Fruit fly (Drosophila melanogaster) whole organism, embryonic: Measurements from ENCODE around the gene ara.

ENCODE experiments used
- Abd-B ChIP-seq: fragments of 200-800 bp; sonication (Bioruptor generic); optimal IDR thresholded peaks from 2 replicates; lab custom pipeline; 2018; ENCODE audit warnings: missing biosample characterization, mild to moderate bottlenecking, missing genetic modification characterization, moderate library complexity
- CG11723 ChIP-seq: fragments of 200-800 bp; sonication (Bioruptor generic); optimal IDR thresholded peaks from 2 replicates; lab custom pipeline; 2017; ENCODE audit warnings: missing biosample characterization, mild to moderate bottlenecking, missing genetic modification characterization
- CG12299 ChIP-seq: fragments of 200-800 bp; sonication (Bioruptor generic); optimal IDR thresholded peaks from 2 replicates; lab custom pipeline; 2018; ENCODE audit warnings: missing biosample characterization, mild to moderate bottlenecking, missing genetic modification characterization
- CG12659 ChIP-seq: fragments of 200-800 bp; sonication (Bioruptor generic); optimal IDR thresholded peaks from 3 replicates; lab custom pipeline; 2017; ENCODE audit warnings: mild to moderate bottlenecking, missing biosample characterization, missing genetic modification reagents, missing genetic modification characterization
- CG13296 ChIP-seq: fragments of 200-800 bp; sonication (Bioruptor generic); optimal IDR thresholded peaks from 3 replicates; lab custom pipeline; 2018; ENCODE audit warnings: missing biosample characterization, mild to moderate bottlenecking, missing genetic modification characterization
- CG13624 ChIP-seq: fragments of 200-800 bp; sonication (Bioruptor generic); optimal IDR thresholded peaks from 2 replicates; lab custom pipeline; 2016; ENCODE audit warnings: missing biosample characterization, missing genetic modification characterization
- CG16779 ChIP-seq: fragments of 200-800 bp; sonication (Bioruptor generic); IDR thresholded peaks from 2 replicates; pipeline ENCODE4 v1.3.6; 2022; ENCODE audit warnings: missing biosample characterization, missing genetic modification characterization
- CG17829 ChIP-seq: fragments of 200-800 bp; optimal IDR thresholded peaks from 2 replicates; lab custom pipeline; 2019; ENCODE audit warnings: missing biosample characterization, mild to moderate bottlenecking, missing genetic modification characterization, moderate library complexity
- CG3163 ChIP-seq: fragments of 200-800 bp; sonication (Bioruptor generic); optimal IDR thresholded peaks from 3 replicates; lab custom pipeline; 2016; ENCODE audit warnings: missing biosample characterization, missing genetic modification characterization
- CG42726 ChIP-seq: fragments of 200-800 bp; sonication (Bioruptor generic); IDR thresholded peaks from 2 replicates; pipeline ENCODE4 v1.3.6; 2022; ENCODE audit warnings: missing biosample characterization, missing genetic modification characterization; ENCODE audit not compliant: partially characterized antibody
- CG43689 ChIP-seq: fragments of 200-800 bp; sonication (Bioruptor generic); IDR thresholded peaks from 2 replicates; pipeline ENCODE4 v1.3.6; 2022; ENCODE audit warnings: missing biosample characterization, missing genetic modification characterization
- CG4707 ChIP-seq: fragments of 200-800 bp; sonication (Bioruptor generic); optimal IDR thresholded peaks from 2 replicates; lab custom pipeline; 2018; ENCODE audit warnings: missing biosample characterization, mild to moderate bottlenecking, missing genetic modification characterization, moderate library complexity
- CG4730 ChIP-seq: fragments of 200-800 bp; sonication (Bioruptor generic); IDR thresholded peaks from 2 replicates; pipeline ENCODE4 v1.3.6; 2022; ENCODE audit warnings: missing biosample characterization, missing genetic modification characterization
- CG6683 ChIP-seq: fragments of 200-800 bp; sonication (Bioruptor generic); optimal IDR thresholded peaks from 2 replicates; lab custom pipeline; 2017; ENCODE audit warnings: missing biosample characterization, mild to moderate bottlenecking, missing genetic modification characterization, missing genetic modification reagents
- CG8944 ChIP-seq: fragments of 200-800 bp; sonication (Bioruptor generic); optimal IDR thresholded peaks from 3 replicates; lab custom pipeline; 2016; ENCODE audit warnings: missing biosample characterization, missing genetic modification characterization
- Dref ChIP-seq: fragments of 200-800 bp; sonication (Bioruptor generic); IDR thresholded peaks from 2 replicates; pipeline ENCODE4 v1.3.6; 2022; ENCODE audit warnings: missing biosample characterization, missing genetic modification characterization
- Drgx ChIP-seq: fragments of 200-800 bp; sonication (Bioruptor generic); IDR thresholded peaks from 2 replicates; pipeline ENCODE4 v1.3.6; 2022; ENCODE audit warnings: missing biosample characterization, missing genetic modification characterization
- H15 ChIP-seq: fragments of 200-800 bp; sonication (Bioruptor generic); IDR thresholded peaks from 3 replicates; pipeline ENCODE4 v1.3.6; 2022; ENCODE audit warnings: missing biosample characterization, missing genetic modification characterization
- Mrtf ChIP-seq: fragments of 200-800 bp; sonication (Bioruptor generic); IDR thresholded peaks from 3 replicates; pipeline ENCODE4 v1.3.6; 2022; ENCODE audit warnings: missing biosample characterization, missing genetic modification characterization
- Pdp1 ChIP-seq, 2 experiments: fragments of 200-800 bp; sonication (Bioruptor generic); optimal IDR thresholded peaks; 3 replicates each; lab custom pipeline; 2016; ENCODE audit warnings: missing biosample characterization in 2 of 2, missing genetic modification characterization in 2 of 2, mild to moderate bottlenecking in 1 of 2, moderate library complexity in 1 of 2
- Ravus ChIP-seq: fragments of 200-800 bp; sonication (Bioruptor generic); IDR thresholded peaks from 2 replicates; pipeline ENCODE4 v1.3.6; 2022; ENCODE audit warnings: missing biosample characterization, missing genetic modification characterization
- Sry-β ChIP-seq: fragments of 200-800 bp; sonication (Bioruptor generic); optimal IDR thresholded peaks from 2 replicates; lab custom pipeline; 2018; ENCODE audit warnings: missing biosample characterization, mild to moderate bottlenecking, missing genetic modification characterization, moderate library complexity
- Usf ChIP-seq: fragments of 200-800 bp; sonication (Bioruptor generic); optimal IDR thresholded peaks from 2 replicates; lab custom pipeline; 2017; ENCODE audit warnings: missing genotype, missing biosample characterization, missing genetic modification characterization
- amos ChIP-seq: fragments of 200-800 bp; sonication (Bioruptor generic); IDR thresholded peaks from 2 replicates; pipeline ENCODE4 v1.3.6; 2022; ENCODE audit warnings: missing biosample characterization, missing genetic modification characterization; ENCODE audit not compliant: partially characterized antibody
- az2 ChIP-seq: fragments of 200-800 bp; sonication (Bioruptor generic); optimal IDR thresholded peaks from 3 replicates; lab custom pipeline; 2016; ENCODE audit warnings: missing biosample characterization, missing genetic modification characterization
- bcd ChIP-seq: fragments of 200-800 bp; sonication (Bioruptor generic); optimal IDR thresholded peaks from 2 replicates; lab custom pipeline; 2017; ENCODE audit warnings: missing biosample characterization, mild to moderate bottlenecking, missing genetic modification characterization
- btn ChIP-seq: fragments of 200-800 bp; sonication (Bioruptor generic); optimal IDR thresholded peaks from 2 replicates; lab custom pipeline; 2016; ENCODE audit warnings: missing biosample characterization, missing genetic modification characterization
- caup ChIP-seq: fragments of 200-800 bp; sonication (Bioruptor generic); optimal IDR thresholded peaks from 3 replicates; lab custom pipeline; 2017; ENCODE audit warnings: missing biosample characterization, mild to moderate bottlenecking, missing genetic modification characterization, moderate library complexity; ENCODE audit not compliant: severe bottlenecking
- exex ChIP-seq: fragments of 200-800 bp; sonication (Bioruptor generic); optimal IDR thresholded peaks from 4 replicates; lab custom pipeline; 2018; ENCODE audit warnings: missing biosample characterization, mild to moderate bottlenecking, missing genetic modification characterization, moderate library complexity
- eyg ChIP-seq: fragments of 200-800 bp; sonication (Bioruptor generic); optimal IDR thresholded peaks from 3 replicates; lab custom pipeline; 2016; ENCODE audit warnings: missing biosample characterization, missing genetic modification characterization
- kah ChIP-seq: fragments of 200-800 bp; sonication (Bioruptor generic); optimal IDR thresholded peaks from 2 replicates; lab custom pipeline; 2018; ENCODE audit warnings: missing biosample characterization, mild to moderate bottlenecking, missing genetic modification characterization
- lbe ChIP-seq: fragments of 200-800 bp; sonication (Bioruptor generic); optimal IDR thresholded peaks from 2 replicates; lab custom pipeline; 2016; ENCODE audit warnings: missing biosample characterization, mild to moderate bottlenecking, missing genetic modification characterization
- nerfin-2 ChIP-seq: fragments of 200-800 bp; sonication (Bioruptor generic); IDR thresholded peaks from 2 replicates; pipeline ENCODE4 v1.3.6; 2022; ENCODE audit warnings: missing biosample characterization, missing genetic modification characterization; ENCODE audit not compliant: partially characterized antibody
- pros ChIP-seq: fragments of 200-800 bp; sonication (Bioruptor generic); optimal IDR thresholded peaks from 3 replicates; lab custom pipeline; 2019; ENCODE audit warnings: missing biosample characterization, mild to moderate bottlenecking, missing genetic modification characterization, moderate library complexity
- pzg ChIP-seq: fragments of 200-800 bp; sonication (Bioruptor generic); optimal IDR thresholded peaks from 3 replicates; lab custom pipeline; 2018; ENCODE audit warnings: missing biosample characterization, mild to moderate bottlenecking, missing genetic modification characterization, moderate library complexity
- run ChIP-seq: fragments of 200-800 bp; sonication (Bioruptor generic); optimal IDR thresholded peaks from 3 replicates; lab custom pipeline; 2018; ENCODE audit warnings: missing biosample characterization, mild to moderate bottlenecking, missing genetic modification characterization
- sc ChIP-seq, 3 experiments: fragments of >200 bp in 2 of 3; fragments of 200-800 bp in 1 of 3; sonication (Bioruptor generic) in 1 of 3; optimal IDR thresholded peaks; 2 replicates in 2 of 3; 3 replicates in 1 of 3; lab custom pipeline; 2017; ENCODE audit warnings: mild to moderate bottlenecking in 1 of 3, missing biosample characterization in 1 of 3, missing genetic modification characterization in 1 of 3, missing genetic modification reagents in 1 of 3
- seq ChIP-seq: fragments of 200-800 bp; sonication (Bioruptor generic); IDR thresholded peaks from 2 replicates; pipeline ENCODE4 v1.3.6; 2022; ENCODE audit warnings: missing biosample characterization, missing genetic modification characterization
- sim ChIP-seq: fragments of 200-800 bp; sonication (Bioruptor generic); IDR thresholded peaks from 2 replicates; pipeline ENCODE4 v1.3.6; 2022; ENCODE audit warnings: missing biosample characterization, missing genetic modification characterization
- stc ChIP-seq: fragments of 200-800 bp; sonication (Bioruptor generic); IDR thresholded peaks from 2 replicates; pipeline ENCODE4 v1.3.6; 2022; ENCODE audit warnings: missing biosample characterization, missing genetic modification characterization
- tin ChIP-seq: fragments of 200-800 bp; sonication (Bioruptor generic); optimal IDR thresholded peaks from 3 replicates; lab custom pipeline; 2016; ENCODE audit warnings: missing biosample characterization, missing genetic modification characterization
- tio ChIP-seq: fragments of 200-800 bp; sonication (Bioruptor generic); optimal IDR thresholded peaks from 2 replicates; lab custom pipeline; 2017; ENCODE audit warnings: missing biosample characterization, missing genetic modification characterization, inconsistent platforms
- yki ChIP-seq: fragments of >200 bp; optimal IDR thresholded peaks from 3 replicates; lab custom pipeline; 2018

The ara gene

dm6 chr3L:12618824-12619370 lies 38.4 kb downstream of the ara start (continued):
- TF ChIP-seq sim (no peak), Sry-β (GFP tag; lab: Kevin White, UChicago) (no peak), nerfin-2 (GFP tag; lab: Robert Waterston, UW) (no peak), pros (no peak), CG13296 (GFP tag; lab: Kevin White, UChicago) (no peak), CG8944 (GFP tag; lab: Kevin White, UChicago) (no peak), CG11723 (GFP tag; lab: Kevin White, UChicago) (no peak), btn (no peak), kah (GFP tag; lab: Kevin White, UChicago) (no peak), run (tag; lab: Kevin White, UChicago) (no peak), CG4707 (GFP tag; lab: Kevin White, UChicago) (no peak), exex (tag; lab: Kevin White, UChicago) (no peak), CG6683 (GFP tag; lab: Kevin White, UChicago) (no peak), CG13624 (no peak), pzg (GFP tag; lab: Kevin White, UChicago) (no peak), sc (optimal IDR thresholded peaks at IDR 0.05; lab: Kevin White, UChicago) (no peak), sc (GFP tag; optimal IDR thresholded peaks at IDR 0.05; lab: Kevin White, UChicago) (no peak), CG3163 (no peak), tio (no peak), Drgx (GFP tag; lab: Robert Waterston, UW) (no peak), Usf (no peak), Dref (GFP tag; lab: Robert Waterston, UW) (no peak), az2 (GFP tag; lab: Kevin White, UChicago) (no peak), Pdp1 (GFP tag; optimal IDR thresholded peaks at IDR 0.05; lab: Kevin White, UChicago) (peak; percentile 2 to 23), CG43689 (GFP tag; lab: Robert Waterston, UW) (no peak), bcd (GFP tag; lab: Kevin White, UChicago) (no peak), eyg (GFP tag; lab: Kevin White, UChicago) (no peak), Ravus (GFP tag; lab: Robert Waterston, UW) (no peak), seq (GFP tag; lab: Robert Waterston, UW) (no peak), CG16779 (GFP tag; lab: Robert Waterston, UW) (no peak), CG17829 (tag; lab: Kevin White, UChicago) (peak; percentile 8), CG12659 (GFP tag; lab: Kevin White, UChicago) (no peak), yki (lab: Kevin White, UChicago) (no peak), Abd-B (GFP tag; lab: Kevin White, UChicago) (no peak), CG42726 (GFP tag; lab: Robert Waterston, UW) (no peak), Mrtf (GFP tag; lab: Robert Waterston, UW) (no peak), tin (peak; percentile 19), lbe (GFP tag; lab: Kevin White, UChicago) (no peak), stc (GFP tag; lab: Robert Waterston, UW) (0 out of 2 replicates have a peak, but pooled peaks have one; percentile 12), CG12299 (tag; lab: Kevin White, UChicago) (no peak), CG4730 (GFP tag; lab: Robert Waterston, UW) (no peak), amos (GFP tag; lab: Robert Waterston, UW) (no peak), caup (peak; percentile 46), H15 (0 out of 3 replicates have a peak, but pooled peaks have one; percentile 45)
